Fruit fly (Drosophila melanogaster) whole organism, prepupa: ENCODE data around the gene CG3982.

Source experiments
- CG10631 ChIP-seq: fragments of 200-800 bp; sonication (Bioruptor generic); optimal IDR thresholded peaks from 2 replicates; lab custom pipeline; 2016; ENCODE audit warnings: missing biosample characterization, missing genetic modification characterization
- CG10669 ChIP-seq: fragments of 200-800 bp; sonication (Bioruptor generic); optimal IDR thresholded peaks from 3 replicates; lab custom pipeline; 2018; ENCODE audit warnings: missing biosample characterization, mild to moderate bottlenecking, missing genetic modification characterization, moderate library complexity
- CG1621 ChIP-seq: fragments of 200-800 bp; sonication (Bioruptor generic); optimal IDR thresholded peaks from 3 replicates; lab custom pipeline; 2018; ENCODE audit warnings: missing biosample characterization, mild to moderate bottlenecking, missing genetic modification characterization
- CG16779 ChIP-seq: fragments of 200-800 bp; sonication (Bioruptor generic); optimal IDR thresholded peaks from 3 replicates; lab custom pipeline; 2017; ENCODE audit warnings: missing biosample characterization, mild to moderate bottlenecking, missing genetic modification characterization
- CG31627 ChIP-seq: fragments of 200-800 bp; sonication (Bioruptor generic); optimal IDR thresholded peaks from 3 replicates; lab custom pipeline; 2016; ENCODE audit warnings: missing biosample characterization, missing genetic modification characterization
- CG32006 ChIP-seq: fragments of 200-800 bp; sonication (Bioruptor generic); optimal IDR thresholded peaks from 3 replicates; lab custom pipeline; 2017; ENCODE audit warnings: missing biosample characterization, mild to moderate bottlenecking, missing genetic modification characterization
- CG34406 ChIP-seq: fragments of 200-800 bp; sonication (Bioruptor generic); optimal IDR thresholded peaks from 3 replicates; lab custom pipeline; 2016; ENCODE audit warnings: missing biosample characterization, missing genetic modification characterization
- CG4318 ChIP-seq: fragments of 200-800 bp; sonication (Bioruptor generic); optimal IDR thresholded peaks from 3 replicates; lab custom pipeline; 2017; ENCODE audit warnings: missing biosample characterization, mild to moderate bottlenecking, missing genetic modification characterization
- CG6163 ChIP-seq: fragments of 200-800 bp; sonication (Bioruptor generic); IDR thresholded peaks from 3 replicates; pipeline ENCODE4 v1.3.6; 2022; ENCODE audit warnings: missing biosample characterization, missing genetic modification characterization
- CG6276 ChIP-seq: fragments of 200-800 bp; sonication (Bioruptor generic); optimal IDR thresholded peaks from 2 replicates; lab custom pipeline; 2017; ENCODE audit warnings: missing biosample characterization, mild to moderate bottlenecking, missing genetic modification characterization
- CG6792 ChIP-seq: fragments of 200-800 bp; sonication (Bioruptor generic); optimal IDR thresholded peaks from 3 replicates; lab custom pipeline; 2016; ENCODE audit warnings: missing biosample characterization, missing genetic modification characterization
- CG6854 ChIP-seq: fragments of 200-800 bp; sonication (Bioruptor generic); optimal IDR thresholded peaks from 2 replicates; lab custom pipeline; 2017; ENCODE audit warnings: missing biosample characterization, mild to moderate bottlenecking, missing genetic modification characterization
- CG7368 ChIP-seq: fragments of 200-800 bp; sonication (Bioruptor generic); optimal IDR thresholded peaks from 3 replicates; lab custom pipeline; 2016; ENCODE audit warnings: missing biosample characterization, missing genetic modification characterization
- CG8632 ChIP-seq: fragments of 200-800 bp; sonication (Bioruptor generic); optimal IDR thresholded peaks from 3 replicates; lab custom pipeline; 2016; ENCODE audit warnings: missing biosample characterization, missing genetic modification characterization
- CG9139 ChIP-seq: fragments of 200-800 bp; sonication (Bioruptor generic); optimal IDR thresholded peaks from 3 replicates; lab custom pipeline; 2017; ENCODE audit warnings: missing biosample characterization, mild to moderate bottlenecking, missing genetic modification characterization
- Eip75B ChIP-seq: fragments of 200-800 bp; sonication (Bioruptor generic); optimal IDR thresholded peaks from 3 replicates; lab custom pipeline; 2016; ENCODE audit warnings: missing biosample characterization, missing genetic modification characterization
- Eip78C ChIP-seq: fragments of 200-800 bp; sonication (Bioruptor generic); peaks from one replicate; lab custom pipeline; 2016; ENCODE audit warnings: missing biosample characterization, missing genetic modification characterization
- Eip93F ChIP-seq: fragments of 200-800 bp; sonication (Bioruptor generic); optimal IDR thresholded peaks from 2 replicates; lab custom pipeline; 2016; ENCODE audit warnings: missing biosample characterization, mild to moderate bottlenecking, missing genetic modification characterization
- Sox14 ChIP-seq: fragments of 200-800 bp; sonication (Bioruptor generic); optimal IDR thresholded peaks from 3 replicates; lab custom pipeline; 2016; ENCODE audit warnings: missing biosample characterization, missing genetic modification characterization
- Sox15 ChIP-seq: fragments of 200-800 bp; sonication (Bioruptor generic); optimal IDR thresholded peaks from 3 replicates; lab custom pipeline; 2016; ENCODE audit warnings: missing biosample characterization, missing genetic modification characterization
- cyc ChIP-seq: fragments of 200-800 bp; sonication (Bioruptor generic); optimal IDR thresholded peaks from 3 replicates; lab custom pipeline; 2016; ENCODE audit warnings: missing biosample characterization, missing genetic modification characterization
- esn ChIP-seq: fragments of 200-800 bp; sonication (Bioruptor generic); optimal IDR thresholded peaks from 2 replicates; lab custom pipeline; 2016; ENCODE audit warnings: missing biosample characterization, mild to moderate bottlenecking, missing genetic modification characterization, moderate library complexity
- fd85E ChIP-seq: fragments of 200-800 bp; sonication (Bioruptor generic); optimal IDR thresholded peaks from 3 replicates; lab custom pipeline; 2016; ENCODE audit warnings: missing biosample characterization, missing genetic modification characterization
- lz ChIP-seq: fragments of 200-800 bp; sonication (Bioruptor generic); optimal IDR thresholded peaks from 3 replicates; lab custom pipeline; 2016; ENCODE audit warnings: missing biosample characterization, missing genetic modification characterization
- net ChIP-seq: fragments of 200-800 bp; sonication (Bioruptor generic); optimal IDR thresholded peaks from 3 replicates; lab custom pipeline; 2016; ENCODE audit warnings: missing biosample characterization, missing genetic modification characterization
- pdm3 ChIP-seq: fragments of 200-800 bp; sonication (Bioruptor generic); optimal IDR thresholded peaks from 3 replicates; lab custom pipeline; 2016; ENCODE audit warnings: missing biosample characterization, missing genetic modification characterization
- spab ChIP-seq: fragments of 200-800 bp; sonication (Bioruptor generic); optimal IDR thresholded peaks from 2 replicates; lab custom pipeline; 2017; ENCODE audit warnings: missing biosample characterization, mild to moderate bottlenecking, missing genetic modification characterization, missing genetic modification reagents
- ss ChIP-seq, 2 experiments: fragments of 200-800 bp; sonication (Bioruptor generic); optimal IDR thresholded peaks; 2 replicates in 1 of 2; 3 replicates in 1 of 2; lab custom pipeline; 2017 to 2018; ENCODE audit warnings: mild to moderate bottlenecking in 2 of 2, missing biosample characterization in 2 of 2, missing genetic modification characterization in 2 of 2, moderate library complexity in 1 of 2
- svp ChIP-seq: fragments of 200-800 bp; sonication (Bioruptor generic); peaks from one replicate; lab custom pipeline; 2016; ENCODE audit warnings: missing biosample characterization, missing genetic modification characterization
- topi ChIP-seq: fragments of 200-800 bp; sonication (Bioruptor generic); optimal IDR thresholded peaks from 3 replicates; lab custom pipeline; 2016; ENCODE audit warnings: missing biosample characterization, missing genetic modification characterization
- vri ChIP-seq: fragments of 200-800 bp; sonication (Bioruptor generic); optimal IDR thresholded peaks from 3 replicates; lab custom pipeline; 2016; ENCODE audit warnings: missing biosample characterization, mild to moderate bottlenecking, missing genetic modification characterization

The CG3982 gene

DNA sequence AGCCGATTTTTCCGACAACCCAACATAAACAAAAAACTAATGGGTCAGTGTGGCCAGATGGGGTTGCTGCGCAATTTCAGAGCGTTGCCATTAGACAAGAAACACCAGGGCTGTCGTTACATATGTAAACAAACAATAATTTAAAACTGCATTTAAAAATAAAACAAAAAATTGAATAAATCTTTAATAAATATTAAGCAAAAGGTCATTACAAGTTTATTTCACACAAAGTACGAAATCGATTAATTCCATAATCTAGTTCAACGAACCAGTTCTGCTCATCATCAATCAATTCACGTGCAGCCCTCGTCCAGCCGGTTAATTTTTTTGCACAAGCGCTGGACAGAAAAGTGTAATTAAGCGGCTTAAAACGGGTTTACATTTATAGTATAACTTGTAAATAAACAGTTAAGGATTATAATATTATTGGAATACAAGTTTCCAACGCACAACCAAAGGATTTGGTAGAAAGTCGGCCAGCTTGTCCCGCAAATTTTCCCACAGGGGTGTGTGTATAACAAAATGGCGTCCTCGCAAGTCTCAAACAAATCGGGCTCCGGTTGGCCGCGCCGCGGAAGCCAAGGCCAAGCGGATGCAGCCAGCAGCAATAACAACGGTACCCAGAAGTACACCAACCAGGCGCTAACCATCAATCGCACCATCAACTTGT is 6.3 kb downstream of the CG3982 start, which contains the start of the genes CG4022 and Cpsf5 (continued):
- TF ChIP-seq topi (GFP tag; lab: Kevin White, UChicago) (peak; percentile 70), CG6163 (GFP tag; lab: Robert Waterston, UW) (peak; percentile 79), vri (GFP tag; lab: Kevin White, UChicago) (peak; percentile 65), CG16779 (tag; lab: Kevin White, UChicago) (no peak), Eip78C (GFP tag; lab: Kevin White, UChicago) (peak; percentile 91), CG4318 (no peak), esn (GFP tag; lab: Kevin White, UChicago) (peak; percentile 82), CG7368 (GFP tag; lab: Kevin White, UChicago) (peak; percentile 56), CG6276 (GFP tag; lab: Kevin White, UChicago) (no peak), Eip93F (GFP tag; lab: Kevin White, UChicago) (peak; percentile 69), CG32006 (GFP tag; lab: Kevin White, UChicago) (peak; percentile 82), lz (GFP tag; lab: Kevin White, UChicago) (peak; percentile 76), CG10631 (GFP tag; lab: Kevin White, UChicago) (peak; percentile 79)

DNA sequence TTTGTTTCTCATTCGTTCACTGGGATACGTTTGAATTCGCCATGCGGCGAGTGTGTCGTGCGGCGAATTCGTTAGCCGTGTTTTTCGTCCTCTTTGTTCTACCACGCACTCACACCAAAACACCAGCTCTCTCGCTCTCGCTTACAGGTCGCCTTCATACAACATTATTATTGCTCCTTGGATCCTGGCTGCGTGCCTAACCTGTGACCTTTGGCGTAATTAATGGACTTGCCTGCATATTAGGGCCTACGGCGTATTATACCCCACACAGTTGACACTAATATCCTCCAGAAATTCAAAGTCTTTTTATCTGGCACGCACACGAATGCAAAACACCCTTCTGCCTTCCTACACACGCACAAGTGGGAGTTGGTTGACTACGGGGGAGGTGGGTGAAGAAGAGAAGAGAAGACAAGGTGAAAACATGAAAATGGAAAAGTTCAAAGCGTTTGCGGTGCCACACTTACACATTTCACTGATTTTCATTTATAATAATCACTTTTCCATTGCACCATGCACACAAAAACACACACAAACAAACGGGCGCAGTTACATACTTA is 7.1 kb downstream of the CG3982 start:
- TF ChIP-seq CG6792 (GFP tag; lab: Kevin White, UChicago) (no peak), fd85E (GFP tag; lab: Kevin White, UChicago) (no peak), ss (GFP tag; optimal IDR thresholded peaks at IDR 0.05; lab: Kevin White, UChicago) (peak; percentile 23 to 41), CG6163 (GFP tag; lab: Robert Waterston, UW) (no peak), CG1621 (tag; lab: Kevin White, UChicago) (peak; percentile 52), svp (no peak), Sox14 (GFP tag; lab: Kevin White, UChicago) (peak; percentile 80), CG10669 (GFP tag; lab: Kevin White, UChicago) (no peak), CG34406 (GFP tag; lab: Kevin White, UChicago) (no peak), topi (GFP tag; lab: Kevin White, UChicago) (no peak), CG4318 (no peak), net (GFP tag; lab: Kevin White, UChicago) (no peak), CG32006 (GFP tag; lab: Kevin White, UChicago) (no peak), CG31627 (no peak), CG6854 (no peak), lz (GFP tag; lab: Kevin White, UChicago) (no peak)
- TF ChIP-seq, all 60 proteins: peak for 3

- TF ChIP-seq CG6163 (GFP tag; lab: Robert Waterston, UW) (no peak), pdm3 (GFP tag; lab: Kevin White, UChicago) (no peak), Eip78C (GFP tag; lab: Kevin White, UChicago) (no peak), Eip75B (GFP tag; lab: Kevin White, UChicago) (no peak), lz (GFP tag; lab: Kevin White, UChicago) (no peak), CG34406 (GFP tag; lab: Kevin White, UChicago) (no peak), CG9139 (no peak), cyc (no peak), spab (GFP tag; lab: Kevin White, UChicago) (no peak), CG1621 (tag; lab: Kevin White, UChicago) (no peak), esn (GFP tag; lab: Kevin White, UChicago) (no peak), CG6276 (GFP tag; lab: Kevin White, UChicago) (no peak), Sox15 (GFP tag; lab: Kevin White, UChicago) (no peak), CG8632 (GFP tag; lab: Kevin White, UChicago) (no peak), fd85E (GFP tag; lab: Kevin White, UChicago) (no peak)
Observed at dm6 chr3L:9404497-9404896, 12.7 kb downstream of the CG3982 start, which contains the start of gene Cpr67B. Gene Cpr67B, plus strand, starts transcription at chr3L:9404797.
